Worm (Caenorhabditis elegans) whole organism, early embryonic: ENCODE data around the gene srx-16.

ENCODE experiments used
- B0310.2 ChIP-seq: sonication (generic microtip); optimal IDR thresholded peaks from 2 replicates; lab custom pipeline; 2016; ENCODE audit warnings: mild to moderate bottlenecking, missing genetic modification characterization, missing compliant biosample characterization
- F13C5.2 ChIP-seq: sonication (generic microtip); optimal IDR thresholded peaks from 2 replicates; lab custom pipeline; 2017; ENCODE audit warnings: mild to moderate bottlenecking, missing genetic modification characterization, inconsistent platforms, missing compliant biosample characterization
- aly-1 ChIP-seq: sonication (generic microtip); optimal IDR thresholded peaks from 2 replicates; lab custom pipeline; 2016; ENCODE audit warnings: missing genetic modification characterization, missing compliant biosample characterization
- ama-1 ChIP-seq: fragments of 150-350 bp; optimal IDR thresholded peaks from 2 replicates; lab custom pipeline; 2014
- ceh-13 ChIP-seq: fragments of 200-800 bp; sonication (Bioruptor generic); optimal IDR thresholded peaks from 2 replicates; lab custom pipeline; 2018; ENCODE audit warnings: mild to moderate bottlenecking, missing genetic modification characterization, missing compliant biosample characterization
- ceh-36 ChIP-seq: sonication (generic microtip); optimal IDR thresholded peaks from 2 replicates; lab custom pipeline; 2016; ENCODE audit warnings: missing genetic modification characterization, inconsistent platforms, missing compliant biosample characterization
- ets-7 ChIP-seq: sonication (generic microtip); optimal IDR thresholded peaks from 2 replicates; lab custom pipeline; 2016; ENCODE audit warnings: missing genotype, missing genetic modification characterization, missing compliant biosample characterization
- flt-1 ChIP-seq: fragments of 200-800 bp; sonication (Bioruptor generic); IDR thresholded peaks from 2 replicates; pipeline ENCODE4 v1.3.6; 2022; ENCODE audit warnings: missing genetic modification characterization, missing compliant biosample characterization
- hmbx-1 ChIP-seq: sonication (generic microtip); optimal IDR thresholded peaks from 2 replicates; lab custom pipeline; 2016; ENCODE audit warnings: mild to moderate bottlenecking, missing genetic modification characterization, missing compliant biosample characterization
- hmg-4 ChIP-seq: fragments of 200-800 bp; sonication (Bioruptor generic); optimal IDR thresholded peaks from 2 replicates; lab custom pipeline; 2018; ENCODE audit warnings: mild to moderate bottlenecking, missing genetic modification characterization, missing compliant biosample characterization
- hnd-1 ChIP-seq: sonication (generic microtip); optimal IDR thresholded peaks from 2 replicates; lab custom pipeline; 2016; ENCODE audit warnings: missing genetic modification characterization, missing compliant biosample characterization
- pes-1 ChIP-seq: fragments of 200-800 bp; sonication (Bioruptor generic); IDR thresholded peaks from 2 replicates; pipeline ENCODE4 v1.3.6; 2022; ENCODE audit warnings: missing genetic modification reagents, missing genetic modification characterization, missing compliant biosample characterization
- scrt-1 ChIP-seq: fragments of 200-800 bp; sonication (Bioruptor generic); IDR thresholded peaks from 2 replicates; pipeline ENCODE4 v1.3.6; 2022; ENCODE audit warnings: missing genetic modification characterization, missing compliant biosample characterization
- sea-1 ChIP-seq: fragments of 200-800 bp; sonication (Bioruptor generic); conservative IDR thresholded peaks from 2 replicates; pipeline ENCODE4 v1.3.6; 2022; ENCODE audit warnings: missing genetic modification characterization, missing compliant biosample characterization
- tbx-11 ChIP-seq: fragments of 200-800 bp; sonication (Bioruptor generic); IDR thresholded peaks from 2 replicates; pipeline ENCODE4 v1.3.6; 2022; ENCODE audit warnings: missing genetic modification characterization, missing compliant biosample characterization
- tbx-37 ChIP-seq: fragments of 200-800 bp; sonication (Bioruptor generic); conservative IDR thresholded peaks from 2 replicates; pipeline ENCODE4 v1.3.6; 2022; ENCODE audit warnings: missing genetic modification reagents, missing genetic modification characterization, missing compliant biosample characterization
- tra-4 ChIP-seq: sonication (generic microtip); optimal IDR thresholded peaks from 2 replicates; lab custom pipeline; 2017; ENCODE audit warnings: missing genetic modification characterization, missing compliant biosample characterization

The srx-16 gene

DNA sequence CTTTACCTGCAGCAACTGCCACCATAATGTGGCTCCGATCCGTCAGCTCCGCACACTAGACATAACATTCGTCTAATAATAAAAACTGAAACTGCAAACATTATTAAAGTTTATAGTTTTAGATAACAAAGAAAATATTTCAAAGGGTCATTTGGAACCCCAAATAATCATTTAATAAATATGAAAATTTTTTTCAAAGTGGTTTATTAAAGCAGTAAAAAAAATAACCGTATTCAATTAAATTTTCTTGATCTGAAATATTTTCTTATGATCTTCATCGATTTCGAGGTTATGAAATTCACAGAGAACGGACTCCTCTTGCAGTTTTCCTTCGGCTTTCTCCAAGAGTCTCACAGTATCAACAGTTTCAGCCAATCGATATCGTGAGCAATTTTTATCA lies 9.8 kb downstream of the srx-16 start, which contains the start of gene nhr-163:
nhr-163 (minus strand) TSS at position 101 of the 400 bp plus-strand sequence.
- TF ChIP-seq tbx-37 (GFP tag; lab: Robert Waterston, UW) (no peak), hmg-4 (GFP tag; lab: Kevin White, UChicago) (no peak), tbx-11 (no peak), hmbx-1 (tag; lab: Kevin White, UChicago) (no peak), aly-1 (tag; lab: Kevin White, UChicago) (no peak), B0310.2 (tag; lab: Kevin White, UChicago) (no peak), sea-1 (no peak), pes-1 (GFP tag; lab: Robert Waterston, UW) (no peak), tra-4 (tag; lab: Kevin White, UChicago) (no peak), ets-7 (no peak), F13C5.2 (tag; lab: Kevin White, UChicago) (no peak), ama-1 (lab: Kevin White, UChicago) (no peak), flt-1 (no peak), hnd-1 (tag; lab: Kevin White, UChicago) (no peak), scrt-1 (GFP tag; lab: Robert Waterston, UW) (no peak), ceh-13 (GFP tag; lab: Kevin White, UChicago) (no peak)

DNA sequence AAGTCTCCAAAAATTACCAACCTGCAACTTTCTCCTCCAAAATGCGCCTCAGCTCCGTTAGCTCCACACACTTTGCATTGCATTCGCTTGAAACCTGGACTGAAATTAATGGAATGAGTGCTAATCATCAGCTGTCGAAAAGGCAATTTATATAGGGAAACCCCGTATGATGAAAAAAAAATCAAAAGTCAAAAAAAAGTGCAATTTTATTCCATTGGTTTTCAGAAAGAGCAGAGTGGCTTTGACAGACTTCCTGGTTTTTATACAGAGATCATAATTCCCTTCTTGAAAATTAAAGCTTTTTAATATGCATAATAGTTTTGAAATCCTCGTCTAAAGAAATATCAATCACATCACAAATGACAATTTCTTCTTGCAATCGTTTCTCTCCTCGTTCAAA lies 11.5 kb downstream of the srx-16 start, which contains the start of gene nhr-139:
nhr-139 (minus strand) TSS at position 101 of the 400 bp plus-strand sequence.
- TF ChIP-seq tbx-11 (no peak), aly-1 (tag; lab: Kevin White, UChicago) (no peak), B0310.2 (tag; lab: Kevin White, UChicago) (no peak), tra-4 (tag; lab: Kevin White, UChicago) (no peak), flt-1 (no peak), ets-7 (no peak), tbx-37 (GFP tag; lab: Robert Waterston, UW) (no peak)

DNA sequence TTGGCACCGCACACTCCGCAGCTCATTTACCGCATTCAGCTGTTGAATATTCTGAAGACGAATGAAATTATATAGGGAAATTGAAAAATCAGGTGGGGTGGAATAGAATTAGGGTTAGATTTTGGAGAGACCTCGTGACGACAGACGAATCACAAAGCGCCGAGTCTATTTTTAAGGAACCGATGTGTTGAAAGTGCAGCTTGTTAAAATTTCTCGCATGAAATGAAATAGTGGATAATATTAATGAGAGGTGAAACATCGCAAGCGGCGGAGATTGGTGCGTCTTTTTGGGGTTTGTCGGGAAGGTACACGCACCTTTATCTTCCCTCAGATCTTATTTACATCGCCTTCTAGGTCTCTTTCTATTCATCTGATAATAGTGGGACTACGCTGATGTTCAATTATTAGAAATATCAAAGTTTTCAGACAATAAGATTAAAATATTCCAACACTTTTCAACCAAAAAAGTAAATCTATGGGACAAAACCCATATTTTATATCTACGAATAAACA lies 13.5 kb downstream of the srx-16 start, which contains the start of gene nhr-140:
nhr-140 (minus strand) TSS at position 51 of the 513 bp plus-strand sequence.
- no peak for TF ChIP-seq ets-7
- TF ChIP-seq F13C5.2 (tag; lab: Kevin White, UChicago) = no peak
- no peak for TF ChIP-seq ama-1 (lab: Kevin White, UChicago)
- TF ChIP-seq ceh-13 (GFP tag; lab: Kevin White, UChicago) = no peak
- no peak for TF ChIP-seq tra-4 (tag; lab: Kevin White, UChicago)
- no peak for TF ChIP-seq scrt-1 (GFP tag; lab: Robert Waterston, UW)
- TF ChIP-seq hnd-1 (tag; lab: Kevin White, UChicago) = no peak
- TF ChIP-seq hmbx-1 (tag; lab: Kevin White, UChicago) = no peak
- no peak for TF ChIP-seq tbx-37 (GFP tag; lab: Robert Waterston, UW)
- no peak for TF ChIP-seq B0310.2 (tag; lab: Kevin White, UChicago)
- no peak for TF ChIP-seq sea-1
- TF ChIP-seq tbx-11 = no peak
- no peak for TF ChIP-seq flt-1
- TF ChIP-seq pes-1 (GFP tag; lab: Robert Waterston, UW) = no peak
- no peak for TF ChIP-seq hmg-4 (GFP tag; lab: Kevin White, UChicago)
- no peak for TF ChIP-seq ceh-36 (tag; lab: Kevin White, UChicago)
- TF ChIP-seq aly-1 (tag; lab: Kevin White, UChicago) = no peak

DNA sequence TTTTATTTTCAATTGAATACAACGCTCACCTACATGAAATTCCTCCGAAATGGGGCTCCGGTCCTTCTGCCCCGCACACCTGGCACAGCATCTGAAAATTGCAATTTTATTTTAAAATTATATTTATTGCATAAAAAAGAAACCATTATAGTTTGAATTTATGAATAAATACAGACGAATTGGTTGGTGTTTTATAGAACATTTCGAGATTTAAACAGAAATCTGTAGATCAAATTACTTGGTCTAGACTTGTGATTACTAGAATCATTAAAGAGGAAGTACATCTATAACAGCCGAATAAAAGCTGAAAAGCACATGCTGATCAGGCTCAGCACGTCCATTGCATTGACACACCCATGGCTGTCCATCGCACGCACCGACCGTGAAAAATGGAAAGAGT lies 15.6 kb downstream of the srx-16 start, which contains the start of gene nhr-162:
nhr-162 (minus strand) TSS at position 101 of the 400 bp plus-strand sequence.
- TF ChIP-seq tra-4 (tag; lab: Kevin White, UChicago) (no peak), ceh-13 (GFP tag; lab: Kevin White, UChicago) (no peak), sea-1 (no peak), aly-1 (tag; lab: Kevin White, UChicago) (no peak), hmg-4 (GFP tag; lab: Kevin White, UChicago) (no peak), ama-1 (lab: Kevin White, UChicago) (no peak)

DNA sequence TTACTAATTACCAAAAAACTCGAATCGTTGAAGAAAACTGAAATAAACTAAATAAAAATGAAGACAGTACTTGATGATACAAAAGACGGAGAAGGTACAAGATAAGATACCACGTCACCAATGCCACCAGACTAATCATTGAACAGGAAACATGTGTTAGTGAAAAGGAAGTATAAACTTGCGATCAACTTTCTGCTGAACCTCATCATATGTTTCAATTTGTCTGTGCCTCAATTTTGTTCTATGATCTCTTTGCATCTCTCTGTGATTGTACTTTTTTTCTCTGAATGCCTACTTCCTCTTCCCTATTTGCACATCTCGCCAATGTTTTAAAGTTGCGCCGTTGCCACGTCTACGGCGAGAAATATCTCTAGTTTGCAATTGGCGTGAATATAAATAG lies 17.9 kb downstream of the srx-16 start:
- TF ChIP-seq ceh-13 (GFP tag; lab: Kevin White, UChicago) (no peak), tbx-11 (no peak), F13C5.2 (tag; lab: Kevin White, UChicago) (no peak), hmg-4 (GFP tag; lab: Kevin White, UChicago) (no peak), ets-7 (no peak), sea-1 (no peak), aly-1 (tag; lab: Kevin White, UChicago) (no peak), hnd-1 (tag; lab: Kevin White, UChicago) (no peak), ceh-36 (tag; lab: Kevin White, UChicago) (no peak), B0310.2 (tag; lab: Kevin White, UChicago) (no peak), hmbx-1 (tag; lab: Kevin White, UChicago) (no peak), ama-1 (lab: Kevin White, UChicago) (no peak), pes-1 (GFP tag; lab: Robert Waterston, UW) (no peak), tra-4 (tag; lab: Kevin White, UChicago) (no peak), flt-1 (no peak), tbx-37 (GFP tag; lab: Robert Waterston, UW) (no peak), scrt-1 (GFP tag; lab: Robert Waterston, UW) (no peak)

DNA sequence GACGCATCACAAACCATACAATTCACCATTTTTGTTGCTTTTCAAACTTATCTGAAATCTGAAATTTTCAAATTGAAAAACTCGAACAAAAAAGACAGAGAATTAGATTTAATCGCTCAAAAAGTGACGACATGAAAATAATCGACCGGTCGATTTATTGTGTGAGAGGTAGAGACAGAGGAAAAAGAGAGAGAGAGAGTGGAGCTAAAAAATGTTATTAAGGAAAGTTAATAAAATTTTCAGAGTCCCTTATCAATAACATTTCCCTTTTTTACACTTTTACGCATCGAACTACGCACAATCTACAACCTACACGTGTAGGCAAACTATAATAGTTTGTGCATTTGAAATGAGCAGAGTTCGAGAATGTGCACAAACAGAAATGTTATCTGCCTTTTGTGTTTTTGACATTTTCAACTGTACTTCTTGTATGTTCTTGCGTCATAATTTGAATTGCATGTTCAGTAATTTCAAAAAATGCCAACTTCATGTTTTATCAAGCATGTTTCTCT lies 20.9 kb downstream of the srx-16 start, which contains the start of gene nhr-107:
nhr-107 (minus strand) TSS at position 51 of the 512 bp plus-strand sequence.
- TF ChIP-seq ceh-13 (GFP tag; lab: Kevin White, UChicago) (no peak), hmbx-1 (tag; lab: Kevin White, UChicago) (no peak), ets-7 (no peak), scrt-1 (GFP tag; lab: Robert Waterston, UW) (no peak), sea-1 (no peak), tbx-11 (no peak), hmg-4 (GFP tag; lab: Kevin White, UChicago) (no peak), hnd-1 (tag; lab: Kevin White, UChicago) (no peak), ama-1 (lab: Kevin White, UChicago) (no peak), F13C5.2 (tag; lab: Kevin White, UChicago) (no peak), flt-1 (no peak), tra-4 (tag; lab: Kevin White, UChicago) (no peak), pes-1 (GFP tag; lab: Robert Waterston, UW) (no peak)
